Worm (Caenorhabditis elegans): ENCODE results near the gene fbxb-9.
"Not testable (repeated sequence)": the region's sequence is repeated elsewhere in the genome, so short reads cannot be mapped to it uniquely, and the experiment has no call there.

ce11 chrIV:11198983-11199382, 36.6 kb upstream of the fbxb-9 start, which contains the start of gene R07H5.16:
- not testable (repeated sequence) for TF ChIP-seq ztf-29, tab-1 (GFP tag; IDR thresholded peaks at IDR 0.05)

Data from whole organism, midembryonic.